Fruit fly (Drosophila melanogaster): ENCODE data around the gene Ide.

DNA sequence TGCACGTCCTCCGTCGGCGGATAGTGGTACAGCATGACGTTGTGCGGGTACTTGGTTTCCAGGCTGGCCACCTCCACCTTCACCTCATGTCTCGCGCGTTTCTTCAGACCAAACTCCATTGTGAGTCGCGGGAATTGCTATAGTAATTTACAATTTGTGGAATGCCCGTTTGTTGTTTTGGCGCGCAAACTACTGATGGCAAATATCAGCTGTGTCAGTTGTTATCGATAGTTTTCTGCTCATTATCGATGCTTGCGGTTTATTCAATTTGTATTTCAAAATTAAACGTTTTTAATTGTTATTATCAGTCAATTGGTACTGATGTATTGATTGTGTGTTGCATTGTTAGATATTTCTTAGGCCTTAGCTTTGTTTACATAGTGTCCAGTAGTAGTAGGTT is 14.3 kb downstream of the Ide start, which contains the start of gene Prim2:
- TF ChIP-seq dsx (GFP tag; optimal IDR thresholded peaks at IDR 0.05; ENCODE audit: poor library complexity, severe bottlenecking) (no peak), CG10631 (GFP tag; optimal IDR thresholded peaks at IDR 0.05) (no peak), svp (GFP tag) (no peak), Sox102F (GFP tag; optimal IDR thresholded peaks at IDR 0.05) (no peak), salr (GFP tag; optimal IDR thresholded peaks at IDR 0.05) (no peak), fd59A (GFP tag; optimal IDR thresholded peaks at IDR 0.05) (no peak), vri (GFP tag; optimal IDR thresholded peaks at IDR 0.05) (no peak), cyc (GFP tag; optimal IDR thresholded peaks at IDR 0.05) (no peak), CG16779 (tag; optimal IDR thresholded peaks at IDR 0.05) (no peak), Gug (GFP tag; IDR thresholded peaks at IDR 0.05) (no peak), fd85E (GFP tag; optimal IDR thresholded peaks at IDR 0.05) (no peak)

Data from whole organism, prepupa.